Fruit fly (Drosophila melanogaster) whole organism, prepupa: Measurements from ENCODE around the gene Tep2.

ENCODE experiments used
- CG6854 ChIP-seq: fragments of 200-800 bp; sonication (Bioruptor generic); optimal IDR thresholded peaks from 2 replicates; lab custom pipeline; 2017; ENCODE audit warnings: missing biosample characterization, mild to moderate bottlenecking, missing genetic modification characterization
- CG7368 ChIP-seq: fragments of 200-800 bp; sonication (Bioruptor generic); optimal IDR thresholded peaks from 3 replicates; lab custom pipeline; 2016; ENCODE audit warnings: missing biosample characterization, missing genetic modification characterization
- Eip75B ChIP-seq: fragments of 200-800 bp; sonication (Bioruptor generic); optimal IDR thresholded peaks from 3 replicates; lab custom pipeline; 2016; ENCODE audit warnings: missing biosample characterization, missing genetic modification characterization
- acj6 ChIP-seq: fragments of 200-800 bp; sonication (Bioruptor generic); optimal IDR thresholded peaks from 3 replicates; lab custom pipeline; 2016; ENCODE audit warnings: missing biosample characterization, missing genetic modification characterization
- cyc ChIP-seq: fragments of 200-800 bp; sonication (Bioruptor generic); optimal IDR thresholded peaks from 3 replicates; lab custom pipeline; 2016; ENCODE audit warnings: missing biosample characterization, missing genetic modification characterization
- dac ChIP-seq: fragments of 200-800 bp; sonication (Bioruptor generic); optimal IDR thresholded peaks from 2 replicates; lab custom pipeline; 2017; ENCODE audit warnings: missing biosample characterization, mild to moderate bottlenecking, missing genetic modification characterization
- pdm3 ChIP-seq: fragments of 200-800 bp; sonication (Bioruptor generic); optimal IDR thresholded peaks from 3 replicates; lab custom pipeline; 2016; ENCODE audit warnings: missing biosample characterization, missing genetic modification characterization

DNA sequence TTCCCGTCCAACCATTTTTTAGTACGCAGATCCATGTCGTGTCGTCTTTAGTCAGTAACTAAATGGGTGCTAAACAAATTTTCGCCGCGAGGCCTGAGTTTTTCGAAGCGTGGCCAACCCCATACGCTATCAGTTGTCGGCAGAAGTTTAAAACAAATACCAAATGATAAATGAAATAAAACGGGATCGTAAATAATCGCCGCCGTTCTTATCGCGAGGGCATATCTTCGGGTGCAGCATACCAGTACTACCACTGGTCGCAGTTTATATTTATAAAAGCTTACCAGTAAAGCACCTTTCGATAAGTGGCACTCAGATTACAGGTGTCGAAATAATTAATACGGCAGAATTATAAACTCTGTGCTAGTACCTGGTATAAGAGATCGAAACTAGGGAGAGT is 16.1 kb downstream of the Tep2 start:
- TF ChIP-seq dac (GFP tag; lab: Kevin White, UChicago) (no peak), pdm3 (no peak), CG7368 (no peak), acj6 (GFP tag; lab: Kevin White, UChicago) (no peak), CG6854 (GFP tag; lab: Kevin White, UChicago) (no peak), Eip75B (no peak), cyc (GFP tag; lab: Kevin White, UChicago) (no peak)
